Worm (Caenorhabditis elegans): Measurements from ENCODE around the gene srbc-55.
"Not testable (repeated sequence)": the region's sequence is repeated elsewhere in the genome, so short reads cannot be mapped to it uniquely, and the experiment has no call there.

- not testable (repeated sequence) for TF ChIP-seq zag-1 (tag; optimal IDR thresholded peaks at IDR 0.05); nhr-41 (GFP tag; IDR thresholded peaks at IDR 0.05); D1046.2 (GFP tag; IDR thresholded peaks at IDR 0.05); cey-2 (tag; optimal IDR thresholded peaks at IDR 0.05; ENCODE audit: borderline replicate concordance, insufficient read depth)
Measured at ce11 chrV:15803079-15803478, 26.7 kb downstream of the srbc-55 start, which contains the start of gene srd-27.

All from whole organism, L4 larva.